Worm (Caenorhabditis elegans) whole organism, L2 larva: Measurements from ENCODE around the gene unc-98.

Experiments
- C34F6.9 ChIP-seq: fragments of 150-350 bp; optimal IDR thresholded peaks from 2 replicates; lab custom pipeline; 2014; ENCODE audit warnings: missing biosample characterization, missing genetic modification characterization
- F13H6.1 ChIP-seq: sonication (generic microtip); optimal IDR thresholded peaks from 2 replicates; lab custom pipeline; 2016; ENCODE audit warnings: missing genetic modification characterization, missing compliant biosample characterization
- R02D3.7 ChIP-seq: fragments of 150-350 bp; optimal IDR thresholded peaks from 2 replicates; lab custom pipeline; 2014; ENCODE audit warnings: missing biosample characterization, missing genetic modification characterization
- Y55F3AM.14 ChIP-seq: fragments of 200-800 bp; sonication (Bioruptor generic); optimal IDR thresholded peaks from 2 replicates; lab custom pipeline; 2018; ENCODE audit warnings: mild to moderate bottlenecking, missing genetic modification characterization, missing compliant biosample characterization
- ZK546.5 ChIP-seq: sonication (generic microtip); optimal IDR thresholded peaks from 2 replicates; lab custom pipeline; 2017; ENCODE audit warnings: missing biosample characterization, missing genetic modification characterization
- alr-1 ChIP-seq: fragments of 150-350 bp; optimal IDR thresholded peaks from 2 replicates; lab custom pipeline; 2014; ENCODE audit warnings: missing biosample characterization, missing genetic modification characterization
- aly-2 ChIP-seq: fragments of 150-350 bp; optimal IDR thresholded peaks from 2 replicates; lab custom pipeline; 2014; ENCODE audit warnings: missing biosample characterization, missing genetic modification characterization
- ama-1 ChIP-seq: fragments of 150-350 bp; optimal IDR thresholded peaks from 2 replicates; lab custom pipeline; 2018; ENCODE audit warnings: inconsistent platforms
- blmp-1 ChIP-seq: sonication (generic microtip); optimal IDR thresholded peaks from 2 replicates; lab custom pipeline; 2017; ENCODE audit warnings: missing genetic modification characterization, mild to moderate bottlenecking, missing compliant biosample characterization, antibody characterized with exemption, moderate library complexity; ENCODE audit not compliant: insufficient read depth
- ceh-16 ChIP-seq: fragments of 150-350 bp; optimal IDR thresholded peaks from 2 replicates; lab custom pipeline; 2014; ENCODE audit warnings: missing biosample characterization, missing genetic modification characterization
- ceh-82 ChIP-seq: fragments of 150-350 bp; optimal IDR thresholded peaks from 2 replicates; lab custom pipeline; 2014; ENCODE audit warnings: missing biosample characterization, missing genetic modification characterization
- crh-2 ChIP-seq: sonication (generic microtip); optimal IDR thresholded peaks from 2 replicates; lab custom pipeline; 2017; ENCODE audit warnings: missing biosample characterization, missing genetic modification characterization
- dmd-4 ChIP-seq: sonication (generic microtip); optimal IDR thresholded peaks from 2 replicates; lab custom pipeline; 2017; ENCODE audit warnings: missing biosample characterization, missing genetic modification characterization
- egl-27 ChIP-seq: sonication (generic microtip); optimal IDR thresholded peaks from 3 replicates; lab custom pipeline; 2017; ENCODE audit warnings: missing biosample characterization, missing genetic modification reagents, missing genetic modification characterization
- elt-1 ChIP-seq: fragments of 150-350 bp; optimal IDR thresholded peaks from 2 replicates; lab custom pipeline; 2014; ENCODE audit warnings: missing biosample characterization, missing genetic modification characterization
- elt-3 ChIP-seq: sonication (generic microtip); optimal IDR thresholded peaks from 2 replicates; lab custom pipeline; 2017; ENCODE audit warnings: missing biosample characterization, missing genetic modification characterization
- fos-1 ChIP-seq: fragments of 150-350 bp; optimal IDR thresholded peaks from 2 replicates; lab custom pipeline; 2014; ENCODE audit warnings: missing biosample characterization, missing genetic modification characterization
- gmeb-1 ChIP-seq: fragments of 150-350 bp; optimal IDR thresholded peaks from 2 replicates; lab custom pipeline; 2014; ENCODE audit warnings: missing biosample characterization, missing genetic modification characterization
- lin-11 ChIP-seq: fragments of 150-350 bp; sonication (generic microtip); optimal IDR thresholded peaks from 2 replicates; lab custom pipeline; 2014; ENCODE audit warnings: missing biosample characterization, missing genetic modification characterization, inconsistent platforms, mixed read lengths
- lin-13 ChIP-seq: fragments of 150-350 bp; optimal IDR thresholded peaks from 2 replicates; lab custom pipeline; 2014; ENCODE audit warnings: missing biosample characterization, missing genetic modification reagents, missing genetic modification characterization
- lin-39 ChIP-seq: fragments of 150-350 bp; optimal IDR thresholded peaks from 2 replicates; lab custom pipeline; 2014; ENCODE audit warnings: missing biosample characterization, missing genetic modification reagents, missing genetic modification characterization
- lsy-2 ChIP-seq, 2 experiments: fragments of 150-350 bp in 1 of 2; sonication (generic microtip) in 1 of 2; optimal IDR thresholded peaks; 2 replicates each; lab custom pipeline; 2014 to 2017; ENCODE audit warnings: missing biosample characterization in 2 of 2, missing genetic modification characterization in 2 of 2
- mab-5 ChIP-seq: fragments of 150-350 bp; optimal IDR thresholded peaks from 2 replicates; lab custom pipeline; 2014; ENCODE audit warnings: missing biosample characterization, missing genetic modification characterization
- mbf-1 ChIP-seq: sonication (generic microtip); optimal IDR thresholded peaks from 2 replicates; lab custom pipeline; 2017; ENCODE audit warnings: missing biosample characterization, missing genetic modification characterization
- mdl-1 ChIP-seq, 2 experiments: fragments of 150-350 bp in 1 of 2; sonication (generic microtip) in 1 of 2; optimal IDR thresholded peaks; 2 replicates each; lab custom pipeline; 2017; ENCODE audit warnings: missing biosample characterization in 2 of 2, missing genetic modification characterization in 2 of 2
- nhr-10 ChIP-seq: sonication (generic microtip); optimal IDR thresholded peaks from 2 replicates; lab custom pipeline; 2017; ENCODE audit warnings: missing biosample characterization, missing genetic modification characterization
- nhr-11 ChIP-seq: fragments of 150-350 bp; optimal IDR thresholded peaks from 2 replicates; lab custom pipeline; 2014; ENCODE audit warnings: missing biosample characterization, missing genetic modification characterization
- nhr-12 ChIP-seq: fragments of 150-350 bp; optimal IDR thresholded peaks from 2 replicates; lab custom pipeline; 2014; ENCODE audit warnings: missing biosample characterization, missing genetic modification characterization
- nhr-129 ChIP-seq: fragments of 150-350 bp; optimal IDR thresholded peaks from 2 replicates; lab custom pipeline; 2014; ENCODE audit warnings: missing biosample characterization, missing genetic modification characterization
- nhr-21 ChIP-seq: fragments of 150-350 bp; optimal IDR thresholded peaks from 2 replicates; lab custom pipeline; 2014; ENCODE audit warnings: missing biosample characterization, missing genetic modification characterization
- nhr-23 ChIP-seq: fragments of 150-350 bp; optimal IDR thresholded peaks from 2 replicates; lab custom pipeline; 2014; ENCODE audit warnings: missing biosample characterization, missing genetic modification reagents, missing genetic modification characterization
- nhr-237 ChIP-seq: fragments of 150-350 bp; optimal IDR thresholded peaks from 2 replicates; lab custom pipeline; 2014; ENCODE audit warnings: missing biosample characterization, missing genetic modification characterization
- nhr-25 ChIP-seq: fragments of 150-350 bp; sonication (generic microtip); optimal IDR thresholded peaks from 3 replicates; lab custom pipeline; 2014; ENCODE audit warnings: missing biosample characterization, missing genetic modification characterization
- nhr-77 ChIP-seq: fragments of 150-350 bp; optimal IDR thresholded peaks from 2 replicates; lab custom pipeline; 2014; ENCODE audit warnings: missing biosample characterization, missing genetic modification characterization
- peb-1 ChIP-seq: fragments of 150-350 bp; optimal IDR thresholded peaks from 2 replicates; lab custom pipeline; 2014; ENCODE audit warnings: missing biosample characterization, missing genetic modification characterization
- sem-4 ChIP-seq: fragments of 150-350 bp; optimal IDR thresholded peaks from 2 replicates; lab custom pipeline; 2014; ENCODE audit warnings: missing biosample characterization, missing genetic modification reagents, missing genetic modification characterization
- skn-1 ChIP-seq: sonication (generic microtip); optimal IDR thresholded peaks from 2 replicates; lab custom pipeline; 2017; ENCODE audit warnings: missing biosample characterization, missing genetic modification characterization
- sma-3 ChIP-seq: sonication (generic microtip); optimal IDR thresholded peaks from 2 replicates; lab custom pipeline; 2016; ENCODE audit warnings: missing genetic modification reagents, missing genetic modification characterization, missing compliant biosample characterization
- sma-9 ChIP-seq, 2 experiments: fragments of 150-350 bp in 1 of 2; sonication (generic microtip) in 1 of 2; optimal IDR thresholded peaks; 2 replicates each; lab custom pipeline; 2014 to 2016; ENCODE audit warnings: missing genetic modification characterization in 2 of 2, mild to moderate bottlenecking in 1 of 2, missing biosample characterization in 1 of 2, missing compliant biosample characterization in 1 of 2, missing genetic modification reagents in 1 of 2, moderate library complexity in 1 of 2
- snpc-4 ChIP-seq: fragments of 150-350 bp; optimal IDR thresholded peaks from 2 replicates; lab custom pipeline; 2014; ENCODE audit warnings: missing biosample characterization, missing genetic modification characterization
- unc-39 ChIP-seq: fragments of 150-350 bp; optimal IDR thresholded peaks from 2 replicates; lab custom pipeline; 2014; ENCODE audit warnings: missing biosample characterization, missing genetic modification characterization
- unc-55 ChIP-seq: fragments of 150-350 bp; sonication (generic microtip); optimal IDR thresholded peaks from 3 replicates; lab custom pipeline; 2014; ENCODE audit warnings: missing biosample characterization, missing genetic modification reagents, missing genetic modification characterization
- unc-62 ChIP-seq: fragments of 150-350 bp; optimal IDR thresholded peaks from 2 replicates; lab custom pipeline; 2014; ENCODE audit warnings: missing biosample characterization, missing genetic modification reagents, missing genetic modification characterization
- zag-1 ChIP-seq: fragments of 150-350 bp; optimal IDR thresholded peaks from 2 replicates; lab custom pipeline; 2014; ENCODE audit warnings: missing biosample characterization, missing genetic modification characterization
- ztf-11 ChIP-seq: sonication (generic microtip); optimal IDR thresholded peaks from 2 replicates; lab custom pipeline; 2017; ENCODE audit warnings: missing biosample characterization, missing genetic modification characterization
- ztf-4 ChIP-seq: fragments of 150-350 bp; optimal IDR thresholded peaks from 2 replicates; lab custom pipeline; 2014; ENCODE audit warnings: missing biosample characterization, missing genetic modification characterization

The unc-98 gene

ce11 chrX:7578308-7578707, 4.9 kb upstream of the unc-98 start (continued):
- TF ChIP-seq nhr-10 (no peak), unc-39 (no peak)

- TF ChIP-seq mab-5 (tag; lab: Kevin White, UChicago) = no peak
- peak; percentile 5 for TF ChIP-seq blmp-1 (tag; lab: Kevin White, UChicago)
- TF ChIP-seq nhr-10 = no peak
- peak; percentile 50 for TF ChIP-seq nhr-25 (tag; lab: Kevin White, UChicago)
- peak; percentile 27 for TF ChIP-seq sem-4
- no peak for TF ChIP-seq lin-11 (tag; lab: Kevin White, UChicago)
- no peak for TF ChIP-seq nhr-11
- peak in 1 of 2 experiments; percentile 2 for TF ChIP-seq lsy-2 (tag; optimal IDR thresholded peaks at IDR 0.05; lab: Kevin White, UChicago)
- peak; percentile 36 for TF ChIP-seq fos-1
- TF ChIP-seq unc-62 = no peak
- peak; percentile 14 for TF ChIP-seq nhr-129 (tag; lab: Kevin White, UChicago)
- peak; percentile 27 for TF ChIP-seq ceh-16 (tag; lab: Kevin White, UChicago)
- peak; percentile 4 for TF ChIP-seq sma-3 (GFP tag; lab: Kevin White, UChicago)
- TF ChIP-seq nhr-12 (tag; lab: Kevin White, UChicago) = no peak
- TF ChIP-seq gmeb-1 (tag; lab: Kevin White, UChicago) = no peak
- TF ChIP-seq, all 48 proteins: peak for 8
Measured at ce11 chrX:7577458-7578158, 4.2 kb upstream of the unc-98 start.

ce11 chrX:7575939-7576338, 2.5 kb upstream of the unc-98 start:
- TF ChIP-seq sma-3 (GFP tag; lab: Kevin White, UChicago) = peak; percentile 9
- TF ChIP-seq lin-11 (tag; lab: Kevin White, UChicago) = no peak
- peak; percentile 5 for TF ChIP-seq egl-27 (tag; lab: Kevin White, UChicago)
- TF ChIP-seq mab-5 (tag; lab: Kevin White, UChicago) = no peak
- no peak for TF ChIP-seq R02D3.7
- no peak for TF ChIP-seq elt-1 (tag; lab: Kevin White, UChicago)
- no peak for TF ChIP-seq ZK546.5 (tag; lab: Kevin White, UChicago)
- TF ChIP-seq nhr-237 = no peak
- no peak for TF ChIP-seq nhr-23 (tag; lab: Kevin White, UChicago)
- TF ChIP-seq ceh-82 (tag; lab: Kevin White, UChicago) = no peak
- TF ChIP-seq sma-9 (GFP tag; optimal IDR thresholded peaks at IDR 0.05; lab: Kevin White, UChicago) = peak; percentile 71
- TF ChIP-seq sma-9 (tag; optimal IDR thresholded peaks at IDR 0.05; lab: Kevin White, UChicago) = no peak
- no peak for TF ChIP-seq gmeb-1 (tag; lab: Kevin White, UChicago)
- TF ChIP-seq ztf-11 (tag; lab: Kevin White, UChicago) = no peak
- no peak for TF ChIP-seq skn-1 (tag; lab: Kevin White, UChicago)
- TF ChIP-seq mdl-1 (tag; optimal IDR thresholded peaks at IDR 0.05; lab: Kevin White, UChicago) = no peak
- TF ChIP-seq nhr-11 = no peak
- no peak for TF ChIP-seq nhr-25 (tag; lab: Kevin White, UChicago)
- TF ChIP-seq C34F6.9 = no peak
- no peak for TF ChIP-seq zag-1 (tag; lab: Kevin White, UChicago)
- no peak for TF ChIP-seq Y55F3AM.14
- TF ChIP-seq ama-1 (lab: Kevin White, UChicago) = no peak
- no peak for TF ChIP-seq nhr-77
- TF ChIP-seq lin-39 (tag; lab: Kevin White, UChicago) = no peak
- no peak for TF ChIP-seq peb-1 (tag; lab: Kevin White, UChicago)
- no peak for TF ChIP-seq nhr-129 (tag; lab: Kevin White, UChicago)
- no peak for TF ChIP-seq ztf-4
- peak; percentile 88 for TF ChIP-seq fos-1
- TF ChIP-seq crh-2 = peak; percentile 70
- peak; percentile 47 for TF ChIP-seq F13H6.1 (tag; lab: Kevin White, UChicago)
- no peak for TF ChIP-seq dmd-4
- no peak for TF ChIP-seq snpc-4
- no peak for TF ChIP-seq aly-2 (tag; lab: Kevin White, UChicago)
- no peak for TF ChIP-seq sem-4
- no peak for TF ChIP-seq lsy-2 (tag; optimal IDR thresholded peaks at IDR 0.05; lab: Kevin White, UChicago)
- peak; percentile 69 for TF ChIP-seq blmp-1 (tag; lab: Kevin White, UChicago)
- no peak for TF ChIP-seq mbf-1 (tag; lab: Kevin White, UChicago)
- no peak for TF ChIP-seq nhr-21 (tag; lab: Kevin White, UChicago)
- TF ChIP-seq unc-62 = no peak
- TF ChIP-seq nhr-10 = no peak
- TF ChIP-seq unc-55 (GFP tag; lab: Kevin White, UChicago) = no peak
- no peak for TF ChIP-seq unc-39
- no peak for TF ChIP-seq alr-1 (tag; lab: Kevin White, UChicago)
- no peak for TF ChIP-seq elt-3
- no peak for TF ChIP-seq lin-13 (GFP tag; lab: Kevin White, UChicago)
